Fruit fly (Drosophila melanogaster): ENCODE results near the gene CG43999.

The CG43999 gene

dm6 chr3R:23942965-23943413, 14.2 kb upstream of the CG43999 start, which contains the start of gene Gdh:
TSS of gene Gdh (minus strand) at chr3R:23943101.
- TF ChIP-seq CG7368 (GFP tag; optimal IDR thresholded peaks at IDR 0.05) (no peak), ss (GFP tag; optimal IDR thresholded peaks at IDR 0.05) (peak; percentile 30 to 40), eg (GFP tag; IDR thresholded peaks at IDR 0.05) (peak; percentile 70; the same call in 2 of the 3 replicates), Eip75B (GFP tag; optimal IDR thresholded peaks at IDR 0.05) (peak; percentile 20), dsx (GFP tag; optimal IDR thresholded peaks at IDR 0.05; ENCODE audit: poor library complexity, severe bottlenecking) (peak; percentile 15), dac (GFP tag; optimal IDR thresholded peaks at IDR 0.05) (no peak), Eip78C (GFP tag) (peak; percentile 62), svp (GFP tag) (peak; percentile 78), CG1621 (tag; optimal IDR thresholded peaks at IDR 0.05) (peak; percentile 11), CG8119 (GFP tag; IDR thresholded peaks at IDR 0.05) (peak; percentile 49; the same call in 2 of the 3 replicates), net (GFP tag; optimal IDR thresholded peaks at IDR 0.05) (peak; percentile 45), lz (GFP tag; optimal IDR thresholded peaks at IDR 0.05) (no peak), CG3032 (tag; optimal IDR thresholded peaks at IDR 0.05) (peak; percentile 13), esn (GFP tag; optimal IDR thresholded peaks at IDR 0.05) (peak; percentile 29), CG6854 (GFP tag; optimal IDR thresholded peaks at IDR 0.05) (peak; percentile 65), CG6163 (GFP tag; IDR thresholded peaks at IDR 0.05) (peak; percentile 43; the same call in 2 of the 3 replicates), vri (GFP tag; optimal IDR thresholded peaks at IDR 0.05) (peak; percentile 51), CG16779 (tag; optimal IDR thresholded peaks at IDR 0.05) (peak; percentile 40), CG15336 (GFP tag; IDR thresholded peaks at IDR 0.05) (peak; percentile 48; the same call in 1 of the 2 replicates), Sox15 (GFP tag; optimal IDR thresholded peaks at IDR 0.05) (no peak), Sox14 (GFP tag; optimal IDR thresholded peaks at IDR 0.05) (no peak), topi (GFP tag; optimal IDR thresholded peaks at IDR 0.05) (peak; percentile 28), Sox102F (GFP tag; optimal IDR thresholded peaks at IDR 0.05) (peak; percentile 31)

dm6 chr3R:23942550-23942949, 13.8 kb upstream of the CG43999 start:
- TF ChIP-seq Hr39 (GFP tag; optimal IDR thresholded peaks at IDR 0.05) (no peak), CG10669 (GFP tag; optimal IDR thresholded peaks at IDR 0.05) (no peak), vri (GFP tag; optimal IDR thresholded peaks at IDR 0.05) (no peak), CG11294 (GFP tag; IDR thresholded peaks at IDR 0.05) (no peak), Hr38 (GFP tag; optimal IDR thresholded peaks at IDR 0.05) (no peak)

DNA sequence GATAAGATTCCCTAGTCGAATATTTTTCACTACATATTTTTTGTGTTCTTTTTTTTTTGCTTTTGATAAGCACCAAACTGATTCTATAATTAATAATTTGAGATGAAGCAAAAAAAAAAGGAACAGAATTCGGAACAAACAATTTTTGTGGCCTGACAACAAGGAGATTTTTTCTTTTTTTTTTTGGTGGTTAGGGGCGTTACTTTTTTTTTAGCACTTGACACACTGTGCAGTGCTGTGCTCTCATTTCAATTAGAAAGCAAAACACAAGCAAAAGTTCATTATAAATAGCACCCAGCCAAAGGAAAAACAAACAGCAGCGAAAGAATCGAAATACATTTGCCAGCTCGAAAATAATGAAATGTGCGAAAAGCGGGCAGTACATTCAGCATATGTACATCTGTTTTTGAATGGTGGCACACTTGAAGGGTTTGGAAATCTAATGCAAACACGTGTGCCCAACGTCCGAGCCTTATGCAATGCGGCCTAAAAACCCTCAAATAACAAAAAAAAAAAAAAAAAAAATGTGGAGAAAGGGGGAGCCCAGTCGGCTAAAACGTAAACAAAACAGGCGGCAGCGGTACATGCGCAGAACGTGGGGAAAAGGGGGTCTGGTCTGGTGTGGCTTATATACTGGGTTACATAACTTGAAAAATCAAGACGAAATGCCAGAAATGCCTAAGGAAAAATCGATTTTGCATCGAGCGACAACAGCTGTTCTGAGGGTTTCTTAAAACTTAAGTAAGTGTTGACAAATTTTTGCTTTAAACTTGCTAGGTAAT, 13.0 kb upstream of the CG43999 start:
- peak; percentile 53 for TF ChIP-seq Hr4 (GFP tag; optimal IDR thresholded peaks at IDR 0.05)
- TF ChIP-seq CG4318 (GFP tag; optimal IDR thresholded peaks at IDR 0.05): no peak
- peak; percentile 8 for TF ChIP-seq cyc (GFP tag; optimal IDR thresholded peaks at IDR 0.05)
- no peak for TF ChIP-seq dac (GFP tag; optimal IDR thresholded peaks at IDR 0.05)
- TF ChIP-seq OdsH (GFP tag; optimal IDR thresholded peaks at IDR 0.05): peak; percentile 27
- peak; percentile 38 for TF ChIP-seq lz (GFP tag; optimal IDR thresholded peaks at IDR 0.05)
- peak; percentile 16 for TF ChIP-seq pdm3 (GFP tag; optimal IDR thresholded peaks at IDR 0.05)
- TF ChIP-seq CG6276 (GFP tag; optimal IDR thresholded peaks at IDR 0.05): peak; percentile 50
- TF ChIP-seq fd85E (GFP tag; optimal IDR thresholded peaks at IDR 0.05): no peak
- TF ChIP-seq spab (GFP tag; optimal IDR thresholded peaks at IDR 0.05): no peak
- TF ChIP-seq eg (GFP tag; IDR thresholded peaks at IDR 0.05): peak; percentile 70
- TF ChIP-seq CG31627 (GFP tag; optimal IDR thresholded peaks at IDR 0.05): no peak
- no peak for TF ChIP-seq Smox (GFP tag; optimal IDR thresholded peaks at IDR 0.05)
- TF ChIP-seq svp (GFP tag): peak; percentile 28
- no peak for TF ChIP-seq Ets96B (tag; optimal IDR thresholded peaks at IDR 0.05)
- TF ChIP-seq Hr38 (GFP tag; optimal IDR thresholded peaks at IDR 0.05): no peak
- TF ChIP-seq CG11294 (GFP tag; IDR thresholded peaks at IDR 0.05): 0 out of 2 replicates have a peak, but pooled peaks have one; percentile 15
- no peak for TF ChIP-seq CG6792 (GFP tag; optimal IDR thresholded peaks at IDR 0.05)
- TF ChIP-seq CG7368 (GFP tag; optimal IDR thresholded peaks at IDR 0.05): no peak
- no peak for TF ChIP-seq CG10669 (GFP tag; optimal IDR thresholded peaks at IDR 0.05)
- TF ChIP-seq Sox102F (GFP tag; optimal IDR thresholded peaks at IDR 0.05): no peak
- TF ChIP-seq Met (GFP tag; optimal IDR thresholded peaks at IDR 0.05): peak; percentile 58
- TF ChIP-seq Hr39 (GFP tag; optimal IDR thresholded peaks at IDR 0.05): peak; percentile 26
- TF ChIP-seq achi (GFP tag; optimal IDR thresholded peaks at IDR 0.05): peak; percentile 17
- TF ChIP-seq CG8119 (GFP tag; IDR thresholded peaks at IDR 0.05): peak; percentile 57; the same call in 2 of the 3 replicates
- peak; percentile 44 for TF ChIP-seq CG32006 (GFP tag; optimal IDR thresholded peaks at IDR 0.05)
- TF ChIP-seq topi (GFP tag; optimal IDR thresholded peaks at IDR 0.05): peak; percentile 25
- TF ChIP-seq salr (GFP tag; optimal IDR thresholded peaks at IDR 0.05): peak in 1 of 2 experiments; percentile 29
- TF ChIP-seq CG34406 (GFP tag; optimal IDR thresholded peaks at IDR 0.05): no peak
- TF ChIP-seq Sox14 (GFP tag; optimal IDR thresholded peaks at IDR 0.05): peak; percentile 28
- no peak for TF ChIP-seq CG9139 (GFP tag; optimal IDR thresholded peaks at IDR 0.05)
- peak; percentile 40 for TF ChIP-seq esn (GFP tag; optimal IDR thresholded peaks at IDR 0.05)
